Fruit fly (Drosophila melanogaster): ENCODE results near the gene Rop.
A peak's percentile ranks its signal among the peaks of the same experiment; 100 is the strongest.

Gene Rop

DNA sequence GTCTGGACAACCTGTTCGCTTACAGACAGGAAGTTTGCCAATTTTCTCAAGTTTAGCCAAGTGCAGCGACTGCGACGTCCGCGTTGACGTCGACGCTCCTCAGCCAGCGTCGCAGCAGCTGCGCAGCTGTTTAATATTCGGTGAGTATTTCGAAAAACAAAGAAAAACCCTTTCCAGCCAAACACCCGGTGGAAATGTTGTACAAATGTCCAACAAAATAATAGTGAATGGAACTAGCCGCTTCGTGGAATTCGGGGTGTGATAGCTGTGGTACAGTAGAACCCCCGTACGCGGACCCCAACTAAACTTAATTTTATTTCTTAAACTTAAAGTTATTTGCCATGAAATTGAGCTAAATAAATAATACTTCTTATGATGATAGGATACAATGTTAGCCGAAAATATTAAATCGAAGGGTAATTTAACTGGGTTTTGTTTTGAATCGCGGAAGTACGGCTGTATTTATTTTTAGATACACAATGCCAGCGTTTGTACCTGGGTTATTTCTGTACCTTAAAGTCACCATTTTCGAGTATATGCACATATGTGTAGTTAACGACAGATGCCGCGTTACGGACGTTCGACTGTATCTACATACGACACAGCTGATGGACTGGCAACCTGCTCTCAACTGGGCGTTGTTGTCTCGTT, 29.8 kb downstream of the Rop start (continued):
- TF ChIP-seq cg (GFP tag; optimal IDR thresholded peaks at IDR 0.05) (no peak), CG11504 (tag; optimal IDR thresholded peaks at IDR 0.05) (peak; percentile 85), ac (GFP tag; optimal IDR thresholded peaks at IDR 0.05) (peak; percentile 16), corto (GFP tag; optimal IDR thresholded peaks at IDR 0.05) (no peak), CG12299 (tag; optimal IDR thresholded peaks at IDR 0.05) (peak; percentile 25), sim (GFP tag; IDR thresholded peaks at IDR 0.05) (peak; percentile 71), CG1233 (GFP tag; optimal IDR thresholded peaks at IDR 0.05) (peak; percentile 80), fd64A (GFP tag; optimal IDR thresholded peaks at IDR 0.05) (peak; percentile 5), E2f2 (GFP tag; IDR thresholded peaks at IDR 0.05) (0 out of 2 replicates have a peak, but pooled peaks have one; percentile 29), CG4424 (GFP tag; optimal IDR thresholded peaks at IDR 0.05) (peak; percentile 76), CTCF (GFP tag; optimal IDR thresholded peaks at IDR 0.05) (no peak), CG15073 (GFP tag; optimal IDR thresholded peaks at IDR 0.05) (no peak), sens (GFP tag) (peak; percentile 97), HLH3B (GFP tag; IDR thresholded peaks at IDR 0.05) (peak; percentile 21; the same call in 1 of the 2 replicates), Bteb2 (GFP tag; optimal IDR thresholded peaks at IDR 0.05) (peak; percentile 63), CrebB (tag; optimal IDR thresholded peaks at IDR 0.05) (peak; percentile 49), ATbp (GFP tag; optimal IDR thresholded peaks at IDR 0.05) (peak; percentile 68), crc (GFP tag; optimal IDR thresholded peaks at IDR 0.05) (peak; percentile 74), da (GFP tag; optimal IDR thresholded peaks at IDR 0.05) (peak; percentile 19), insv (GFP tag; optimal IDR thresholded peaks at IDR 0.05) (peak in 1 of 2 experiments; percentile 26), Rx (GFP tag; IDR thresholded peaks at IDR 0.05) (no peak), MESR4 (GFP tag; optimal IDR thresholded peaks at IDR 0.05) (no peak), CG8924 (tag; optimal IDR thresholded peaks at IDR 0.05) (peak; percentile 84), bcd (GFP tag; optimal IDR thresholded peaks at IDR 0.05) (peak; percentile 76), CG17568 (GFP tag; optimal IDR thresholded peaks at IDR 0.05) (peak; percentile 68), CG6854 (GFP tag; optimal IDR thresholded peaks at IDR 0.05) (peak; percentile 5), Hand (GFP tag; optimal IDR thresholded peaks at IDR 0.05) (peak; percentile 53), ind (GFP tag; optimal IDR thresholded peaks at IDR 0.05) (peak; percentile 79), CG4360 (GFP tag; IDR thresholded peaks at IDR 0.05) (no peak), CG10267 (tag; optimal IDR thresholded peaks at IDR 0.05) (peak; percentile 71), psq (GFP tag; optimal IDR thresholded peaks at IDR 0.05) (no peak), tio (GFP tag; optimal IDR thresholded peaks at IDR 0.05) (no peak), dysf (GFP tag; IDR thresholded peaks at IDR 0.05) (peak; percentile 80), CG31388 (GFP tag; optimal IDR thresholded peaks at IDR 0.05) (peak; percentile 3), inv (GFP tag; IDR thresholded peaks at IDR 0.05; ENCODE audit: partially characterized antibody) (no peak), CG2678 (tag; optimal IDR thresholded peaks at IDR 0.05) (peak; percentile 90), CG30431 (GFP tag; optimal IDR thresholded peaks at IDR 0.05) (peak; percentile 69), CG12236 (GFP tag; optimal IDR thresholded peaks at IDR 0.05) (peak; percentile 36), Opbp (GFP tag; IDR thresholded peaks at IDR 0.05; ENCODE audit: partially characterized antibody) (no peak), Meics (GFP tag; optimal IDR thresholded peaks at IDR 0.05) (peak; percentile 83), hbn (GFP tag; IDR thresholded peaks at IDR 0.05; ENCODE audit: partially characterized antibody) (no peak), NK7.1 (GFP tag; optimal IDR thresholded peaks at IDR 0.05) (peak; percentile 70), dpn (GFP tag; optimal IDR thresholded peaks at IDR 0.05) (peak; percentile 76 to 78), dmrt11E (tag; optimal IDR thresholded peaks at IDR 0.05) (peak; percentile 75), usp (GFP tag; optimal IDR thresholded peaks at IDR 0.05) (no peak), Lhr (GFP tag; optimal IDR thresholded peaks at IDR 0.05) (peak; percentile 37), Fer3 (tag; optimal IDR thresholded peaks at IDR 0.05) (peak; percentile 56), Xrp1 (GFP tag; IDR thresholded peaks at IDR 0.05) (peak; percentile 81), Jarid2 (GFP tag; optimal IDR thresholded peaks at IDR 0.05) (peak; percentile 54), Oli (tag; optimal IDR thresholded peaks at IDR 0.05) (peak; percentile 83)
